Worm (Caenorhabditis elegans) whole organism, L1 larva: ENCODE data around the gene chil-10.
A peak's percentile ranks its signal among the peaks of the same experiment; 100 is the strongest.

Experiments used
- aly-2 ChIP-seq: fragments of 150-350 bp; optimal IDR thresholded peaks from 2 replicates; lab custom pipeline; 2014; ENCODE audit warnings: missing biosample characterization, missing genetic modification characterization
- ama-1 ChIP-seq: fragments of 150-350 bp; optimal IDR thresholded peaks from 2 replicates; lab custom pipeline; 2014
- fkh-10 ChIP-seq: sonication (generic microtip); optimal IDR thresholded peaks from 2 replicates; lab custom pipeline; 2017; ENCODE audit warnings: missing biosample characterization, missing genetic modification reagents, missing genetic modification characterization
- nhr-90 ChIP-seq: sonication (generic microtip); optimal IDR thresholded peaks from 2 replicates; lab custom pipeline; 2016; ENCODE audit warnings: mild to moderate bottlenecking, missing genetic modification characterization, missing compliant biosample characterization; ENCODE audit not compliant: poor library complexity
- skn-1 ChIP-seq: fragments of 150-350 bp; optimal IDR thresholded peaks from 2 replicates; lab custom pipeline; 2014; ENCODE audit warnings: missing biosample characterization, missing genetic modification characterization

DNA sequence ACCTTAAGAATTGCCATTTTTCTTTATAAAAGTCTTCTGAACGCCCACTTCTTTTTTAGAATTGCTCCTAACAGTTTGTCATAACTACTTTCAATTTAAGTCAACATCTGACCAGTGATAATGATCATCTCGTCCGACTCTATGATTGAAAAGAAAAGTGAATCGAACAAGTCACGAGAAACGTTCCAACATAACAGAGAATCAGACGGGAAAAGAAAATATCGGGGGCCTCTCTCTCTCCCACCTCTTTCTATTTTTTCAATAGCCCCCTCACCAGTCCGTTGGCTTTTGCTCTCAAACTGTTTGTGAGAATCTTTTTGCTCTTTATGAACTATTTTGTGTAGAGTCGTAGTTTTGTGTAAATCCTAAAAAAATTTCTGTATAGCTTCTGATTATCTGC lies 30.0 kb upstream of the chil-10 start:
- TF ChIP-seq fkh-10 = no peak
- TF ChIP-seq skn-1 (tag; lab: Kevin White, UChicago) = peak; percentile 10
- TF ChIP-seq ama-1 = no peak
- TF ChIP-seq aly-2 (tag; lab: Kevin White, UChicago) = no peak
- no peak for TF ChIP-seq nhr-90 (tag; lab: Kevin White, UChicago)
